Worm (Caenorhabditis elegans) whole organism, late embryonic: ENCODE measurements around the gene mrpl-45.

ENCODE experiments used
- C38D4.7 ChIP-seq: fragments of 200-800 bp; sonication (Bioruptor generic); optimal IDR thresholded peaks from 2 replicates; lab custom pipeline; 2018; ENCODE audit warnings: mild to moderate bottlenecking, missing genetic modification characterization, moderate library complexity, missing compliant biosample characterization
- ama-1 ChIP-seq: fragments of 150-350 bp; optimal IDR thresholded peaks from 2 replicates; lab custom pipeline; 2014
- elt-2 ChIP-seq: sonication (generic microtip); optimal IDR thresholded peaks from 2 replicates; lab custom pipeline; 2016; ENCODE audit warnings: missing genetic modification reagents, missing genetic modification characterization, missing compliant biosample characterization
- hlh-6 ChIP-seq: sonication (generic microtip); optimal IDR thresholded peaks from 2 replicates; lab custom pipeline; 2016; ENCODE audit warnings: missing genotype, missing genetic modification characterization, missing compliant biosample characterization
- mec-3 ChIP-seq: sonication (generic microtip); optimal IDR thresholded peaks from 2 replicates; lab custom pipeline; 2016; ENCODE audit warnings: borderline replicate concordance, missing genetic modification characterization, missing compliant biosample characterization
- nfya-1 ChIP-seq: sonication (generic microtip); optimal IDR thresholded peaks from 2 replicates; lab custom pipeline; 2017; ENCODE audit warnings: missing genetic modification characterization, mild to moderate bottlenecking, missing compliant biosample characterization, antibody characterized with exemption, moderate library complexity
- nhr-232 ChIP-seq: sonication (generic microtip); optimal IDR thresholded peaks from 2 replicates; lab custom pipeline; 2016; ENCODE audit warnings: missing genetic modification characterization, missing compliant biosample characterization
- ref-2 ChIP-seq: sonication (generic microtip); optimal IDR thresholded peaks from 2 replicates; lab custom pipeline; 2016; ENCODE audit warnings: missing genetic modification characterization, missing compliant biosample characterization
- rnt-1 ChIP-seq: sonication (generic microtip); optimal IDR thresholded peaks from 2 replicates; lab custom pipeline; 2016; ENCODE audit warnings: missing genetic modification characterization, missing compliant biosample characterization
- sox-2 ChIP-seq: fragments of 200-800 bp; sonication (Bioruptor generic); IDR thresholded peaks from 2 replicates; pipeline ENCODE4 v1.3.6; 2022; ENCODE audit warnings: missing genetic modification reagents, missing genetic modification characterization, missing compliant biosample characterization
- tbx-2 ChIP-seq: sonication (generic microtip); optimal IDR thresholded peaks from 2 replicates; lab custom pipeline; 2016; ENCODE audit warnings: missing genetic modification characterization, missing compliant biosample characterization
- unc-42 ChIP-seq: sonication (generic microtip); optimal IDR thresholded peaks from 2 replicates; lab custom pipeline; 2016; ENCODE audit warnings: missing genotype, missing genetic modification characterization, missing compliant biosample characterization
- unc-86 ChIP-seq: sonication (generic microtip); optimal IDR thresholded peaks from 2 replicates; lab custom pipeline; 2016; ENCODE audit warnings: missing genetic modification characterization, missing compliant biosample characterization
- zip-5 ChIP-seq: sonication (generic microtip); optimal IDR thresholded peaks from 2 replicates; lab custom pipeline; 2016; ENCODE audit warnings: missing genetic modification characterization, missing compliant biosample characterization

Gene mrpl-45

DNA sequence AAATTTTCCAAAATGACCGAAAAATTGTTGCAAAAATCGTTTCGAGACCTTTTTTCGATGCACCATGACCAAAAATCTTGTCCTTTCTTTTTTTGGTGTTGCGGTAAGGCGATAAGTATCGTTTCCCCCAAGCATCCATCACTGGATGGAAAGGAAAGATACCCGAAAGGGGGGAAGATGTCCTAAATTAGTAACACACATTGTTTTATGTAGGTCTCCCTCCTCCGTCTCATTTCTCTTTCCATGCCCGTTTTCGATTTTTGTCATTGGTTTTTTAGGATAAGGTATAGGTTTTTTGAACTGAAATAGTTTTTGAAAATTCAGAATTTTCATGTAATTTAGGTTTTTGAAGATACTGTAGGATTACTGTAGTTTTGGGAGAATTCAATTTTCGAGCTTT is 52.3 kb downstream of the mrpl-45 start:
- TF ChIP-seq nhr-232 (tag; lab: Kevin White, UChicago) (no peak), mec-3 (no peak), zip-5 (tag; lab: Kevin White, UChicago) (no peak), ama-1 (lab: Kevin White, UChicago) (no peak), unc-42 (tag; lab: Kevin White, UChicago) (no peak), nfya-1 (tag; lab: Kevin White, UChicago) (no peak), sox-2 (GFP tag; lab: Robert Waterston, UW) (no peak), ref-2 (no peak), tbx-2 (tag; lab: Kevin White, UChicago) (no peak), elt-2 (tag; lab: Kevin White, UChicago) (no peak), hlh-6 (tag; lab: Kevin White, UChicago) (no peak)

- TF ChIP-seq unc-86 (tag; lab: Kevin White, UChicago): no peak
- TF ChIP-seq C38D4.7 (GFP tag; lab: Kevin White, UChicago): no peak
- TF ChIP-seq rnt-1 (tag; lab: Kevin White, UChicago): no peak
These were observed 53.9 kb downstream of the mrpl-45 start for ce11 chrIII:1147863-1148262.
